Fruit fly (Drosophila melanogaster): ENCODE measurements around the gene crp.

The crp gene

dm6 chr2L:16324833-16325232, 37.3 kb upstream of the crp start:
- TF ChIP-seq fd96Ca (GFP tag; IDR thresholded peaks at IDR 0.05) = peak; percentile 35; the same call in 1 of the 3 replicates
- TF ChIP-seq Pif1A (GFP tag; optimal IDR thresholded peaks at IDR 0.05) = peak; percentile 36
- peak; percentile 10 for TF ChIP-seq Snoo (tag; optimal IDR thresholded peaks at IDR 0.05)
- TF ChIP-seq CG4496 (GFP tag; IDR thresholded peaks at IDR 0.05) = peak; percentile 79
- no peak for TF ChIP-seq CG34367 (tag; optimal IDR thresholded peaks at IDR 0.05)
- peak; percentile 78 for TF ChIP-seq CG13204 (GFP tag; optimal IDR thresholded peaks at IDR 0.05)
- no peak for TF ChIP-seq CG15710 (tag; optimal IDR thresholded peaks at IDR 0.05)
- peak; percentile 31; the same call in 1 of the 2 replicates for TF ChIP-seq Ets98B (GFP tag; IDR thresholded peaks at IDR 0.05)
- peak; percentile 32; the same call in 1 of the 2 replicates for TF ChIP-seq CG32121 (GFP tag; IDR thresholded peaks at IDR 0.05)
- peak; percentile 57 for TF ChIP-seq Pif1B (GFP tag; optimal IDR thresholded peaks at IDR 0.05)
- TF ChIP-seq CG14655 (GFP tag; optimal IDR thresholded peaks at IDR 0.05) = peak; percentile 13
- TF ChIP-seq EcR (GFP tag; optimal IDR thresholded peaks at IDR 0.05) = peak; percentile 60
- peak; percentile 92 for TF ChIP-seq CG12605 (GFP tag; IDR thresholded peaks at IDR 0.05)
- TF ChIP-seq CG9948 (tag; optimal IDR thresholded peaks at IDR 0.05) = no peak
- peak; percentile 8 for TF ChIP-seq CG8159 (tag; optimal IDR thresholded peaks at IDR 0.05)

DNA sequence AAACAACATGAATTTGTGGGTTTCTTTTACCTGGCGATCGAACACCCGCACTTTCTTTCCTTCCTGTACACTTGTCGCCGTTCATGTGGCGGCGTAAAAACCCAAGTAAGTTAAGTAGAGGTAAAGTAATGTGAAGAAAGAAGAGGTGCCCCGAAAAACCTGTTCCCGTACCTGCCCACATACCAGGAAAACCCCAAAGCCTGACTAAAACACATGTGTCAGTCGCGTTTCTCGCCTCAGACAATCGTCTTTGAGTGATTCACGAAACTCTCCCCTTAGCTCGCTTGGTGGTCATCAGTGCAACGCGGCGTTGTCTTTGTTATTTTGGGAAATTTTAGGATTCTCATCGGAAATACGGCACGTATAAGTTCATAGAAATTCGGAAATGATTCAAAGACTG, 36.0 kb upstream of the crp start:
- TF ChIP-seq CG17806 (tag; optimal IDR thresholded peaks at IDR 0.05) (no peak), CG34367 (tag; optimal IDR thresholded peaks at IDR 0.05) (no peak), Ets98B (GFP tag; IDR thresholded peaks at IDR 0.05) (no peak), CG8159 (tag; optimal IDR thresholded peaks at IDR 0.05) (no peak), gl (tag; optimal IDR thresholded peaks at IDR 0.05) (no peak), CG32121 (GFP tag; IDR thresholded peaks at IDR 0.05) (no peak), Pif1B (GFP tag; optimal IDR thresholded peaks at IDR 0.05) (no peak), fd96Ca (GFP tag; IDR thresholded peaks at IDR 0.05) (no peak), CG15710 (tag; optimal IDR thresholded peaks at IDR 0.05) (no peak), D1 (tag; optimal IDR thresholded peaks at IDR 0.05) (no peak), CG13204 (GFP tag; optimal IDR thresholded peaks at IDR 0.05) (no peak), CG12605 (GFP tag; IDR thresholded peaks at IDR 0.05) (no peak), CG8301 (tag; optimal IDR thresholded peaks at IDR 0.05) (no peak), CG4496 (GFP tag; IDR thresholded peaks at IDR 0.05) (no peak), CG9948 (tag; optimal IDR thresholded peaks at IDR 0.05) (no peak), Pif1A (GFP tag; optimal IDR thresholded peaks at IDR 0.05) (no peak), Snoo (tag; optimal IDR thresholded peaks at IDR 0.05) (no peak), rn (GFP tag; IDR thresholded peaks at IDR 0.05) (no peak), CG10348 (GFP tag; IDR thresholded peaks at IDR 0.05) (no peak)

- TF ChIP-seq CG15710 (tag; optimal IDR thresholded peaks at IDR 0.05) (no peak), CG32121 (GFP tag; IDR thresholded peaks at IDR 0.05) (no peak), CG10348 (GFP tag; IDR thresholded peaks at IDR 0.05) (no peak), CG8159 (tag; optimal IDR thresholded peaks at IDR 0.05) (no peak), CG17806 (tag; optimal IDR thresholded peaks at IDR 0.05) (no peak), CG4496 (GFP tag; IDR thresholded peaks at IDR 0.05) (no peak), CG12605 (GFP tag; IDR thresholded peaks at IDR 0.05) (no peak), fd96Ca (GFP tag; IDR thresholded peaks at IDR 0.05) (no peak), rn (GFP tag; IDR thresholded peaks at IDR 0.05) (no peak), Pif1A (GFP tag; optimal IDR thresholded peaks at IDR 0.05) (no peak)
These were observed 34.5 kb upstream of the crp start for dm6 chr2L:16321872-16322631.

- TF ChIP-seq D1 (tag; optimal IDR thresholded peaks at IDR 0.05) (no peak), rn (GFP tag; IDR thresholded peaks at IDR 0.05) (no peak), gl (tag; optimal IDR thresholded peaks at IDR 0.05) (no peak), CG4496 (GFP tag; IDR thresholded peaks at IDR 0.05) (0 out of 3 replicates have a peak, but pooled peaks have one; percentile 23)
These were observed 33.7 kb upstream of the crp start for dm6 chr2L:16321209-16321608.

DNA sequence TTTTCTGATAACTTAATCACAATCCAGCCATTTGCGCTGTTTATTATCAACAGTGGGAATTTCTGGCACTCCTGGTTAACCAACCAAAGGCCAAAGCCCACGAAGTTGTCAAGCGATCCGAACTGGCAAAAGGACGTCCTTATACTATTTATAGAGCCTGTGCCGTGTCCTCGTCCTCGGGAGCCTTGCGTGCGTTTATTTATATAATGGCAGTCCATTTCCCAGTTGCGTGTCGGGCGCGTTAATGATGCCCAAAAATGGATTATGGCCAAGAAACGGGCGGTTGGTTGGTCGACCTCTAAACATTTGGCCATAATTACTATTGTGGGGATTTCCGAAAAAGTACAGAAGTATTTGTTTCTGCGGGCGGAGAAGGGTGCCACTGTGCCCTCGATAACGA, 32.9 kb upstream of the crp start:
- TF ChIP-seq Snoo (tag; optimal IDR thresholded peaks at IDR 0.05) (no peak), Ets98B (GFP tag; IDR thresholded peaks at IDR 0.05) (no peak), CG15710 (tag; optimal IDR thresholded peaks at IDR 0.05) (no peak), CG14655 (GFP tag; optimal IDR thresholded peaks at IDR 0.05) (no peak), CG34367 (tag; optimal IDR thresholded peaks at IDR 0.05) (no peak), CG4496 (GFP tag; IDR thresholded peaks at IDR 0.05) (no peak), CG32121 (GFP tag; IDR thresholded peaks at IDR 0.05) (no peak), CG12605 (GFP tag; IDR thresholded peaks at IDR 0.05) (no peak), Pif1A (GFP tag; optimal IDR thresholded peaks at IDR 0.05) (no peak), fd96Ca (GFP tag; IDR thresholded peaks at IDR 0.05) (no peak), Pif1B (GFP tag; optimal IDR thresholded peaks at IDR 0.05) (no peak), CG9948 (tag; optimal IDR thresholded peaks at IDR 0.05) (no peak), D1 (tag; optimal IDR thresholded peaks at IDR 0.05) (no peak), CG17806 (tag; optimal IDR thresholded peaks at IDR 0.05) (no peak), gl (tag; optimal IDR thresholded peaks at IDR 0.05) (no peak), CG13204 (GFP tag; optimal IDR thresholded peaks at IDR 0.05) (no peak), CG10348 (GFP tag; IDR thresholded peaks at IDR 0.05) (no peak), rn (GFP tag; IDR thresholded peaks at IDR 0.05) (no peak), EcR (GFP tag; optimal IDR thresholded peaks at IDR 0.05) (no peak)

dm6 chr2L:16319743-16320142, 32.2 kb upstream of the crp start:
- no peak for TF ChIP-seq Ets98B (GFP tag; IDR thresholded peaks at IDR 0.05)
- TF ChIP-seq EcR (GFP tag; optimal IDR thresholded peaks at IDR 0.05) = no peak
- no peak for TF ChIP-seq CG13204 (GFP tag; optimal IDR thresholded peaks at IDR 0.05)
- TF ChIP-seq Pif1A (GFP tag; optimal IDR thresholded peaks at IDR 0.05) = no peak
- no peak for TF ChIP-seq CG10348 (GFP tag; IDR thresholded peaks at IDR 0.05)
- no peak for TF ChIP-seq CG34367 (tag; optimal IDR thresholded peaks at IDR 0.05)
- no peak for TF ChIP-seq gl (tag; optimal IDR thresholded peaks at IDR 0.05)
- TF ChIP-seq rn (GFP tag; IDR thresholded peaks at IDR 0.05) = no peak
- no peak for TF ChIP-seq CG15710 (tag; optimal IDR thresholded peaks at IDR 0.05)

Data from whole organism, pupa.